Worm (Caenorhabditis elegans): ENCODE data around the gene C06E1.9.

DNA sequence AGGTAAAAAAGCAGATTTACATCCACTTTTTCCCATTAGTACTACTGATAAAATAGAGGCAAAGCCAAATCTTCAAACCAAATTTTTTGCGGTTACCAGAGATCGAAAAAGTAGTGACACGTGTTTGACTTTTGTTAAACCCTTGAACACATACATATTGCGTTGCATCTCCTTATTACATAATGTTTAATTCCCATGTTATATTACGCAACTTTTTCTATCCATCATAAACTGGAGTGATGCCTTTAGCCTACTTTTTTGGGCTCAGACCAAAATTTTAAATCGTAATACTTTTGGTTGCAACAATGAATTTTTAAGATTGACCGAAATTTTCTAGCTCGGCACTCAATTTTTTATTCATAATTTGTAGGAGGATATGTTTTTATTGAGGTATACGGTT is 12.4 kb upstream of the C06E1.9 start:
- TF ChIP-seq attf-6 (GFP tag; IDR thresholded peaks at IDR 0.05) (no peak), ceh-58 (GFP tag; IDR thresholded peaks at IDR 0.05) (no peak), B0019.2 (GFP tag; conservative IDR thresholded peaks at IDR 0.05) (no peak)
